Fruit fly (Drosophila melanogaster) whole organism, embryonic: Measurements from ENCODE around the gene CG12056.

ENCODE experiments used
- Abd-B ChIP-seq: fragments of 200-800 bp; sonication (Bioruptor generic); optimal IDR thresholded peaks from 2 replicates; lab custom pipeline; 2018; ENCODE audit warnings: missing biosample characterization, mild to moderate bottlenecking, missing genetic modification characterization, moderate library complexity
- Ada2b ChIP-seq: fragments of 200-800 bp; sonication (Bioruptor generic); IDR thresholded peaks from 2 replicates; pipeline ENCODE4 v1.3.6; 2022; ENCODE audit warnings: missing biosample characterization, missing genetic modification characterization
- CG1024 ChIP-seq: fragments of 200-800 bp; sonication (Bioruptor generic); IDR thresholded peaks from 2 replicates; pipeline ENCODE4 v1.3.6; 2022; ENCODE audit warnings: missing biosample characterization, missing genetic modification characterization
- CG12104 ChIP-seq: fragments of 200-800 bp; sonication (Bioruptor generic); optimal IDR thresholded peaks from 3 replicates; lab custom pipeline; 2016; ENCODE audit warnings: missing biosample characterization, missing genetic modification characterization
- CG1233 ChIP-seq: fragments of 200-800 bp; sonication (Bioruptor generic); optimal IDR thresholded peaks from 4 replicates; lab custom pipeline; 2018; ENCODE audit warnings: missing biosample characterization, mild to moderate bottlenecking, missing genetic modification characterization
- CG13894 ChIP-seq: fragments of 200-800 bp; sonication (Bioruptor generic); optimal IDR thresholded peaks from 3 replicates; lab custom pipeline; 2018; ENCODE audit warnings: missing biosample characterization, mild to moderate bottlenecking, missing genetic modification characterization, moderate library complexity
- CG15514 ChIP-seq: fragments of 200-800 bp; sonication (Bioruptor generic); optimal IDR thresholded peaks from 3 replicates; lab custom pipeline; 2017; ENCODE audit warnings: missing biosample characterization, missing genetic modification characterization, mild to moderate bottlenecking, moderate library complexity, missing genetic modification reagents
- CG1647 ChIP-seq: fragments of 200-800 bp; sonication (Bioruptor generic); optimal IDR thresholded peaks from 3 replicates; lab custom pipeline; 2016; ENCODE audit warnings: missing biosample characterization, missing genetic modification characterization
- CG17385 ChIP-seq: fragments of 200-800 bp; sonication (Bioruptor generic); optimal IDR thresholded peaks from 3 replicates; lab custom pipeline; 2018; ENCODE audit warnings: missing biosample characterization, mild to moderate bottlenecking, missing genetic modification characterization
- CG2678 ChIP-seq: fragments of 200-800 bp; sonication (Bioruptor generic); optimal IDR thresholded peaks from 3 replicates; lab custom pipeline; 2019; ENCODE audit warnings: missing biosample characterization, mild to moderate bottlenecking, missing genetic modification characterization, moderate library complexity
- CG31441 ChIP-seq: fragments of 200-800 bp; sonication (Bioruptor generic); IDR thresholded peaks from 2 replicates; pipeline ENCODE4 v1.3.6; 2022; ENCODE audit warnings: missing biosample characterization, missing genetic modification characterization
- CG34422 ChIP-seq: fragments of 200-800 bp; sonication (Bioruptor generic); IDR thresholded peaks from 3 replicates; pipeline ENCODE4 v1.3.6; 2022; ENCODE audit warnings: missing biosample characterization, missing genetic modification characterization
- CG3726 ChIP-seq: fragments of 200-800 bp; sonication (Bioruptor generic); IDR thresholded peaks from 3 replicates; pipeline ENCODE4, ENCODE4 v1.3.6; 2022; ENCODE audit warnings: missing biosample characterization, missing genetic modification characterization
- CG43689 ChIP-seq: fragments of 200-800 bp; sonication (Bioruptor generic); IDR thresholded peaks from 2 replicates; pipeline ENCODE4 v1.3.6; 2022; ENCODE audit warnings: missing biosample characterization, missing genetic modification characterization
- CG7556 ChIP-seq: fragments of 200-800 bp; sonication (Bioruptor generic); optimal IDR thresholded peaks from 2 replicates; lab custom pipeline; 2017; ENCODE audit warnings: missing biosample characterization, mild to moderate bottlenecking, missing genetic modification characterization
- CG7745 ChIP-seq: fragments of 200-800 bp; sonication (Bioruptor generic); optimal IDR thresholded peaks from 2 replicates; lab custom pipeline; 2018; ENCODE audit warnings: missing biosample characterization, mild to moderate bottlenecking, missing genetic modification characterization, moderate library complexity
- CG7786 ChIP-seq: fragments of 200-800 bp; sonication (Bioruptor generic); optimal IDR thresholded peaks from 2 replicates; lab custom pipeline; 2016; ENCODE audit warnings: missing biosample characterization, missing genetic modification characterization
- CG8290 ChIP-seq, 3 experiments: fragments of 200-800 bp; sonication (Bioruptor generic); optimal IDR thresholded peaks; 2 replicates each; lab custom pipeline; 2016 to 2019; ENCODE audit warnings: missing biosample characterization in 3 of 3, missing genetic modification characterization in 3 of 3, mild to moderate bottlenecking in 2 of 3, moderate library complexity in 1 of 3
- CG8388 ChIP-seq: fragments of 200-800 bp; sonication (Bioruptor generic); optimal IDR thresholded peaks from 2 replicates; lab custom pipeline; 2019; ENCODE audit warnings: missing biosample characterization, mild to moderate bottlenecking, missing genetic modification characterization, moderate library complexity
- Deaf1 ChIP-seq: fragments of 200-800 bp; optimal IDR thresholded peaks from 3 replicates; lab custom pipeline; 2019; ENCODE audit warnings: missing biosample characterization, mild to moderate bottlenecking, missing genetic modification characterization, moderate library complexity
- Dip3 ChIP-seq: fragments of 200-800 bp; sonication (Bioruptor generic); optimal IDR thresholded peaks from 3 replicates; lab custom pipeline; 2016; ENCODE audit warnings: missing biosample characterization, missing genetic modification characterization
- Dll ChIP-seq: fragments of 200-800 bp; sonication (Bioruptor generic); IDR thresholded peaks from 4 replicates; pipeline ENCODE4 v1.3.6; 2022; ENCODE audit warnings: missing biosample characterization, missing genetic modification characterization; ENCODE audit not compliant: partially characterized antibody
- Ets65A ChIP-seq: fragments of 200-800 bp; sonication (Bioruptor generic); peaks from one replicate; lab custom pipeline; 2016; ENCODE audit warnings: missing biosample characterization, missing genetic modification characterization
- Fer1 ChIP-seq: fragments of 200-800 bp; sonication (Bioruptor generic); optimal IDR thresholded peaks from 2 replicates; lab custom pipeline; 2017; ENCODE audit warnings: missing biosample characterization, mild to moderate bottlenecking, missing genetic modification characterization
- Mad ChIP-seq: fragments of 200-800 bp; sonication (Bioruptor generic); optimal IDR thresholded peaks from 2 replicates; lab custom pipeline; 2016; ENCODE audit warnings: missing biosample characterization, missing genetic modification characterization
- Max ChIP-seq: fragments of 200-800 bp; sonication (Bioruptor generic); optimal IDR thresholded peaks from 2 replicates; lab custom pipeline; 2016; ENCODE audit warnings: missing biosample characterization, mild to moderate bottlenecking, missing genetic modification characterization
- NC2α ChIP-seq: fragments of 200-800 bp; sonication (Bioruptor generic); optimal IDR thresholded peaks from 2 replicates; lab custom pipeline; 2016; ENCODE audit warnings: missing biosample characterization, missing genetic modification characterization
- NfI ChIP-seq: fragments of 200-800 bp; sonication (Bioruptor generic); optimal IDR thresholded peaks from 3 replicates; lab custom pipeline; 2018; ENCODE audit warnings: missing biosample characterization, mild to moderate bottlenecking, missing genetic modification characterization, moderate library complexity
- Optix ChIP-seq: fragments of 200-800 bp; sonication (Bioruptor generic); IDR thresholded peaks from 3 replicates; pipeline ENCODE4 v1.3.6; 2022; ENCODE audit warnings: missing biosample characterization, missing genetic modification characterization
- Ptx1 ChIP-seq: fragments of 200-800 bp; sonication (Bioruptor generic); IDR thresholded peaks from 2 replicates; pipeline ENCODE4 v1.3.6; 2022; ENCODE audit warnings: missing biosample characterization, missing genetic modification characterization
- Taf1 ChIP-seq: fragments of 200-800 bp; sonication (Bioruptor generic); IDR thresholded peaks from 2 replicates; pipeline ENCODE4 v1.3.6; 2022; ENCODE audit warnings: missing biosample characterization, missing genetic modification characterization
- ash1 ChIP-seq: fragments of 200-800 bp; sonication (Bioruptor generic); optimal IDR thresholded peaks from 2 replicates; lab custom pipeline; 2018; ENCODE audit warnings: missing biosample characterization, mild to moderate bottlenecking, missing genetic modification characterization
- ato ChIP-seq: fragments of 200-800 bp; sonication (Bioruptor generic); IDR thresholded peaks from 2 replicates; pipeline ENCODE4 v1.3.6; 2022; ENCODE audit warnings: missing biosample characterization, missing genetic modification characterization; ENCODE audit not compliant: partially characterized antibody
- fd102C ChIP-seq: fragments of 200-800 bp; sonication (Bioruptor generic); optimal IDR thresholded peaks from 2 replicates; lab custom pipeline; 2018; ENCODE audit warnings: missing biosample characterization, mild to moderate bottlenecking, missing genetic modification characterization, moderate library complexity
- fu2 ChIP-seq: fragments of 200-800 bp; sonication (Bioruptor generic); optimal IDR thresholded peaks from 2 replicates; lab custom pipeline; 2016; ENCODE audit warnings: missing biosample characterization, missing genetic modification characterization
- gce ChIP-seq: fragments of 200-800 bp; sonication (Bioruptor generic); IDR thresholded peaks from 3 replicates; pipeline ENCODE4 v1.3.6; 2022; ENCODE audit warnings: missing biosample characterization, missing genetic modification characterization
- h ChIP-seq: fragments of >200 bp; optimal IDR thresholded peaks from 2 replicates; lab custom pipeline; 2017
- ind ChIP-seq: fragments of 200-800 bp; sonication (Bioruptor generic); optimal IDR thresholded peaks from 3 replicates; lab custom pipeline; 2016; ENCODE audit warnings: missing biosample characterization, missing genetic modification characterization
- kah ChIP-seq: fragments of 200-800 bp; sonication (Bioruptor generic); optimal IDR thresholded peaks from 2 replicates; lab custom pipeline; 2018; ENCODE audit warnings: missing biosample characterization, mild to moderate bottlenecking, missing genetic modification characterization
- lilli ChIP-seq: fragments of 200-800 bp; sonication (Bioruptor generic); optimal IDR thresholded peaks from 3 replicates; lab custom pipeline; 2016; ENCODE audit warnings: missing biosample characterization, missing genetic modification characterization
- lola ChIP-seq, 3 experiments: fragments of >200 bp in 2 of 3; fragments of 200-800 bp in 1 of 3; sonication (Bioruptor generic) in 1 of 3; optimal IDR thresholded peaks; 2 replicates each; lab custom pipeline; 2017 to 2019; ENCODE audit warnings: missing biosample characterization in 3 of 3, missing genetic modification characterization in 3 of 3, mild to moderate bottlenecking in 1 of 3, moderate library complexity in 1 of 3
- nau ChIP-seq: fragments of 200-800 bp; sonication (Bioruptor generic); optimal IDR thresholded peaks from 3 replicates; lab custom pipeline; 2017; ENCODE audit warnings: missing biosample characterization, mild to moderate bottlenecking, missing genetic modification characterization, missing genetic modification reagents
- pfk ChIP-seq: fragments of 200-800 bp; sonication (Bioruptor generic); optimal IDR thresholded peaks from 2 replicates; lab custom pipeline; 2018; ENCODE audit warnings: missing biosample characterization, mild to moderate bottlenecking, missing genetic modification characterization, moderate library complexity
- sd ChIP-seq: fragments of 200-800 bp; sonication (Bioruptor generic); optimal IDR thresholded peaks from 3 replicates; lab custom pipeline; 2018; ENCODE audit warnings: missing biosample characterization, mild to moderate bottlenecking, missing genetic modification characterization, moderate library complexity
- slou ChIP-seq: fragments of 200-800 bp; sonication (Bioruptor generic); optimal IDR thresholded peaks from 3 replicates; lab custom pipeline; 2016; ENCODE audit warnings: missing biosample characterization, missing genetic modification characterization
- ssp ChIP-seq: fragments of 200-800 bp; sonication (Bioruptor generic); IDR thresholded peaks from 2 replicates; pipeline ENCODE4 v1.3.6; 2022; ENCODE audit warnings: missing biosample characterization, missing genetic modification characterization
- tll ChIP-seq, 2 experiments: fragments of 200-800 bp in 1 of 2; fragments of >200 bp in 1 of 2; sonication (Bioruptor generic) in 1 of 2; optimal IDR thresholded peaks; 2 replicates each; lab custom pipeline; 2017 to 2019; ENCODE audit warnings: missing biosample characterization in 2 of 2, missing genetic modification characterization in 2 of 2, mild to moderate bottlenecking in 1 of 2, moderate library complexity in 1 of 2
- toy ChIP-seq: fragments of 200-800 bp; sonication (Bioruptor generic); IDR thresholded peaks from 2 replicates; pipeline ENCODE4 v1.3.6; 2022; ENCODE audit warnings: missing biosample characterization, missing genetic modification characterization
- trem ChIP-seq: fragments of 200-800 bp; optimal IDR thresholded peaks from 3 replicates; lab custom pipeline; 2019; ENCODE audit warnings: missing biosample characterization, mild to moderate bottlenecking, missing genetic modification characterization, moderate library complexity
- wek ChIP-seq: fragments of 200-800 bp; sonication (Bioruptor generic); optimal IDR thresholded peaks from 3 replicates; lab custom pipeline; 2018; ENCODE audit warnings: missing biosample characterization, mild to moderate bottlenecking, missing genetic modification characterization, moderate library complexity
- wor ChIP-seq: fragments of 200-800 bp; sonication (Bioruptor generic); IDR thresholded peaks from 2 replicates; pipeline ENCODE4 v1.3.6; 2022; ENCODE audit warnings: missing biosample characterization, missing genetic modification characterization

Gene CG12056

DNA sequence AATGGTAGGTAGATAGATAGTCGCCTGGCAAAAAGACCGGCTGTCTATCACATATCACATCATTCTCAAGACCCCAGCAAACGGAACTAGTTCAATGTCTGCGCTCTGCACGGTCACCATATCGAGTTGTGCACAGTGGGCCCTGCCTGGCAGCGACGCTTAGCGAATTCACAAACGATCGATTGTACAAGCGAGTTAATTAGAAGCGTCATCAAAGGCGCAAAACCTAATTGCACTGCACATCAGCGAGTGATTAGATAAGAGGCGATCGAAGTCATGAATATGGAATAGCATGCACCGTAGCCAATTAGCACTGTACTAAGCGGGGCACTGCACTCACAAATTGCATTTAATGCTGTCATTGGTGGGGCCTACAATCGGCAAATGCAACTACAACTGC, 28.0 kb downstream of the CG12056 start (continued):
- TF ChIP-seq tll (GFP tag; optimal IDR thresholded peaks at IDR 0.05; lab: Kevin White, UChicago): no peak
- no peak for TF ChIP-seq Max (GFP tag; lab: Kevin White, UChicago)
- no peak for TF ChIP-seq toy (GFP tag; lab: Robert Waterston, UW)
- no peak for TF ChIP-seq fd102C (GFP tag; lab: Kevin White, UChicago)
- no peak for TF ChIP-seq CG2678 (tag; lab: Kevin White, UChicago)
- TF ChIP-seq gce (GFP tag; lab: Robert Waterston, UW): no peak
- no peak for TF ChIP-seq ind
- no peak for TF ChIP-seq CG1647 (GFP tag; lab: Kevin White, UChicago)
- no peak for TF ChIP-seq lola (GFP tag; optimal IDR thresholded peaks at IDR 0.05; lab: Kevin White, UChicago)
- no peak for TF ChIP-seq CG7786 (GFP tag; lab: Kevin White, UChicago)
- TF ChIP-seq CG7556 (GFP tag; lab: Kevin White, UChicago): no peak
- TF ChIP-seq Ada2b (GFP tag; lab: Robert Waterston, UW): peak; percentile 26; the same call in 1 of the 2 replicates
- TF ChIP-seq fu2: no peak
- TF ChIP-seq sd (tag; lab: Kevin White, UChicago): no peak
- no peak for TF ChIP-seq CG8290 (GFP tag; optimal IDR thresholded peaks at IDR 0.05; lab: Kevin White, UChicago)
- no peak for TF ChIP-seq CG8290 (tag; optimal IDR thresholded peaks at IDR 0.05; lab: Kevin White, UChicago)
- TF ChIP-seq wek (GFP tag; lab: Kevin White, UChicago): no peak
- TF ChIP-seq Deaf1 (tag; lab: Kevin White, UChicago): no peak
- no peak for TF ChIP-seq CG3726 (GFP tag; lab: Robert Waterston, UW)
- TF ChIP-seq nau (GFP tag; lab: Kevin White, UChicago): no peak
- no peak for TF ChIP-seq Dll (GFP tag; lab: Robert Waterston, UW)
- TF ChIP-seq ato (GFP tag; lab: Robert Waterston, UW): no peak
- no peak for TF ChIP-seq CG12104 (GFP tag; lab: Kevin White, UChicago)
- TF ChIP-seq Ptx1 (GFP tag; lab: Robert Waterston, UW): peak; percentile 40; the same call in 1 of the 2 replicates
- TF ChIP-seq Dip3: no peak
- no peak for TF ChIP-seq NfI (GFP tag; lab: Kevin White, UChicago)
- no peak for TF ChIP-seq CG17385 (GFP tag; lab: Kevin White, UChicago)
- TF ChIP-seq NC2α (GFP tag; lab: Kevin White, UChicago): no peak
- TF ChIP-seq CG1233: no peak
- TF ChIP-seq Optix (GFP tag; lab: Robert Waterston, UW): peak; percentile 51; the same call in 1 of the 3 replicates
- peak; percentile 85 for TF ChIP-seq Ets65A (GFP tag; lab: Kevin White, UChicago)
- TF ChIP-seq CG13894 (tag; lab: Kevin White, UChicago): no peak
- no peak for TF ChIP-seq Fer1 (GFP tag; lab: Kevin White, UChicago)
- peak; percentile 33; the same call in 1 of the 3 replicates for TF ChIP-seq CG34422 (GFP tag; lab: Robert Waterston, UW)
- 0 out of 2 replicates have a peak, but pooled peaks have one; percentile 24 for TF ChIP-seq wor (GFP tag; lab: Robert Waterston, UW)
- TF ChIP-seq Taf1 (GFP tag; lab: Robert Waterston, UW): no peak
- no peak for TF ChIP-seq ssp (GFP tag; lab: Robert Waterston, UW)
- TF ChIP-seq CG8388: peak; percentile 0
- TF ChIP-seq CG15514 (GFP tag; lab: Kevin White, UChicago): peak; percentile 90
- peak; percentile 16; the same call in 1 of the 2 replicates for TF ChIP-seq CG31441 (GFP tag; lab: Robert Waterston, UW)
- no peak for TF ChIP-seq slou
- TF ChIP-seq trem (tag; lab: Kevin White, UChicago): no peak
- TF ChIP-seq Mad: no peak
- no peak for TF ChIP-seq kah (GFP tag; lab: Kevin White, UChicago)
- no peak for TF ChIP-seq ash1 (GFP tag; lab: Kevin White, UChicago)
- TF ChIP-seq CG7745 (tag; lab: Kevin White, UChicago): no peak
- no peak for TF ChIP-seq Abd-B
- no peak for TF ChIP-seq h
- no peak for TF ChIP-seq lilli (GFP tag; lab: Kevin White, UChicago)
- no peak for TF ChIP-seq CG43689 (GFP tag; lab: Robert Waterston, UW)
- TF ChIP-seq CG1024: 0 out of 2 replicates have a peak, but pooled peaks have one; percentile 51
- TF ChIP-seq pfk (GFP tag; lab: Kevin White, UChicago): no peak
